Worm (Caenorhabditis elegans) whole organism, dauer: ENCODE data around the gene F07C4.11.

ENCODE experiments used
- unc-62 ChIP-seq: sonication (generic microtip); optimal IDR thresholded peaks from 2 replicates; lab custom pipeline; 2017; ENCODE audit warnings: missing biosample characterization, missing genetic modification reagents, missing genetic modification characterization

The F07C4.11 gene

DNA sequence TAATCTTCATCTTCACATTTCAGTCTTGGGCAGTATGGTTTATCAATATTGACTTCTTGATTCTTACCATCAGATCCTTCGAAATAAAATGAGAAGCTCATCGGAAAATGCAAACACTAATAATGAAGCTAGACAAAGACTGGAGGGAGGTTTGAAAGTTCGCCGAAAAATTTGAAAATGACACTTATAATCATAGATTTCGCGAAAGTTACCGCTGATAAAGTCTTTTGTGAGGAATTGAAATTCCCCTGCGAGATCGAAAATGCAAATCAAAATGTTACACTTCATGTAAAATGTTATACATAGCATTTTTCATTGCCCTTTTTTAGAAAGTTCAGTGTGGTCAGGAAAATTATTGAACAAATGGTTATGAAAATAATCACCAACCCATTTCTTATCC, 45.0 kb downstream of the F07C4.11 start, which contains the start of gene C50E3.7:
C50E3.7 (minus strand) TSS at position 101 of the 400 bp plus-strand sequence.
- no peak for TF ChIP-seq unc-62 (GFP tag; lab: Kevin White, UChicago)

DNA sequence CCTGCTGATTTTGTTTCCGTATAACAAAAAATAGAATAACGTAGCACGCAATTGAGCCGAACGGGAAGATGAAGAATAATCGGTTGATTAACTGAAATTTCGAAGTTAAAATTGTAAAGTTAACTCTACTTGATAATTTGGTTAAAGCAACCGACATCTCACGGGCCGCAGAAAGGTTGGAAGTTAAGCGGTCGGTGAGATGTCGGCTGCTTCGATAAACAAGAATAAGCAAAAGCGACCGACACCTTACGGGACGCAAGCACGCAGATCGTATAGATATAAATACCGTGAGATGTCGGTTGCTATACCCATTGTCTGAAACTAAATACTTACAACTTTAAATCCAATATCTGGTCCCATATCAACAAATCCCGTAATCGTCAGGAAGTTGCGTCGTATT, 48.2 kb downstream of the F07C4.11 start:
- no peak for TF ChIP-seq unc-62 (GFP tag; lab: Kevin White, UChicago)
